Worm (Caenorhabditis elegans): ENCODE measurements around the gene Y51H7BR.4.

The Y51H7BR.4 gene

ce11 chrII:1503663-1504062 lies 25.5 kb upstream of the Y51H7BR.4 start:
- TF ChIP-seq T23F11.4 (GFP tag; optimal IDR thresholded peaks at IDR 0.05) (no peak), elt-2 (tag; optimal IDR thresholded peaks at IDR 0.05) (peak; percentile 82), hlh-30 (tag; optimal IDR thresholded peaks at IDR 0.05; ENCODE audit: insufficient read depth) (no peak), pqm-1 (tag; optimal IDR thresholded peaks at IDR 0.05) (no peak)

DNA sequence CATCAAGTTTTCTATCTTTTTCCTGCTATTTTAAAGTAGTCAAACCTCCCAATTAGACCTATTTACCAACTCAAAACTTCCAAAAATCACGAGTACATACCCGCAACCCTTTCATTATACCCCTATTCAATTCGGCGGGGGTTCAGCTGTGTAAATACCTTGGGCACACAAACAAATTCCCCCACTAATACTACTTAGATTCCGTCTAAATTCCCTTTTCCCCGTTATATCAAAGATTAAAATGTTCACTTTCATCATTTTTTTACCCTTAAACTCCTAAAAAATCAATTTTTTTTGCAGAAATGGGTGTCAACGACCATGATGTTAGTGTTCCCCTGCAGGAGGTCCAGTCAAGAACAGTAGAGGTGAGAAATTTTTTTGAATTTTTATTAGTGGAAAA lies 24.9 kb upstream of the Y51H7BR.4 start, which contains the start of gene fdgt-1:
Gene fdgt-1 (plus strand): TSS at position 301 of the 400 bp plus-strand sequence.
- TF ChIP-seq nhr-232 (tag; optimal IDR thresholded peaks at IDR 0.05) (no peak), Y22D7AL.16 (tag; optimal IDR thresholded peaks at IDR 0.05) (no peak), hlh-8 (tag; optimal IDR thresholded peaks at IDR 0.05) (no peak)

DNA sequence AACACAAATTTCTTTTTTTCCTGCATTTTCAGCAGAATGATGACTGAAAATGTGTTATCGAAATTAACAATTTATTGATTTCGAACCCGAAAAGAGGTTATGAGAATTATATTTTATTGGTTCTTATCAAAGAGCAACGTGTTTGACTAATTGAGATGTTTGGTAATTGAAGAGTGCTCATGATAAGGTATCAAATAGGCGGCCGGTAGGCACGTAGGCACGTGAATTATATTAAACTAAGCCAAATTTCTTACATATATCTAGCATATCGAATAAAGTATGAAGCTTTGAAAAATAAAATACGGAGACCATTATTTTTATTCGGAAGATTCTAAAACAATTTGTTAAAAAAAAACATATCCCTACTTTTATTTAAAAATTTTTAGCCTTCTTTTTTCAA lies 11.8 kb upstream of the Y51H7BR.4 start, which contains the start of gene math-45:
Gene math-45 (minus strand): TSS at position 101 of the 400 bp plus-strand sequence.
- TF ChIP-seq hlh-8 (tag; optimal IDR thresholded peaks at IDR 0.05): no peak
- no peak for TF ChIP-seq tbx-7 (tag; optimal IDR thresholded peaks at IDR 0.05)
- no peak for TF ChIP-seq sdc-2 (tag; optimal IDR thresholded peaks at IDR 0.05)
- TF ChIP-seq sox-2 (GFP tag; IDR thresholded peaks at IDR 0.05): no peak
- TF ChIP-seq che-1 (tag; optimal IDR thresholded peaks at IDR 0.05): no peak
- TF ChIP-seq npax-4 (tag; optimal IDR thresholded peaks at IDR 0.05): no peak
- TF ChIP-seq madf-2 (tag; optimal IDR thresholded peaks at IDR 0.05): no peak

ce11 chrII:1518914-1519313 lies 10.2 kb upstream of the Y51H7BR.4 start, which contains the start of gene Y51H7BR.8:
Gene Y51H7BR.8, plus strand, starts transcription at chrII:1519214.
- TF ChIP-seq ceh-48 (tag; optimal IDR thresholded peaks at IDR 0.05): no peak
- TF ChIP-seq ceh-14 (tag; optimal IDR thresholded peaks at IDR 0.05): no peak
- TF ChIP-seq ceh-30 (tag; optimal IDR thresholded peaks at IDR 0.05): no peak
- TF ChIP-seq dmd-4 (tag; optimal IDR thresholded peaks at IDR 0.05; ENCODE audit: borderline replicate concordance): no peak
- no peak for TF ChIP-seq ceh-24 (tag; optimal IDR thresholded peaks at IDR 0.05)
- no peak for TF ChIP-seq ceh-19 (GFP tag; optimal IDR thresholded peaks at IDR 0.05)
- TF ChIP-seq sox-2 (GFP tag; IDR thresholded peaks at IDR 0.05): no peak
- TF ChIP-seq ceh-2 (tag; optimal IDR thresholded peaks at IDR 0.05): no peak

DNA sequence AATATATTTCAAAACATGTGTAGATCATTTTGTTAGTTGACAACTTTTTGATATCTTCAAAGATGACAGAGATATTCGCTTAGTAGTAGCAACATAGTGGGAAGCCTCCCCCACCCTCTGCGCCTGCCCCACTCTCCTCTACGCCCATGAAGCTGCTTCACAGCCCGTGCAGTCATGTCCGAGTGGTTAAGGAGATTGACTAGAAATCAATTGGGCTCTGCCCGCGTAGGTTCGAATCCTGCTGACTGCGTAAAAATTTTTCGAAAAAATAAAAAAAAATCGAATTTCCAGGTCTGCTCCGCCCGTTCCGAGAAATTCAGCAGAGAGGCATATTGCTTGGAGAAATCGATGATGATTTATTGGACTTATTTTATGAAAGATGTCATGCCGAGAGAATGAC lies 9.3 kb upstream of the Y51H7BR.4 start:
- TF ChIP-seq C08G9.2 (tag; optimal IDR thresholded peaks at IDR 0.05): no peak
- no peak for TF ChIP-seq pag-3 (tag; optimal IDR thresholded peaks at IDR 0.05; ENCODE audit: borderline replicate concordance)
- TF ChIP-seq ceh-48 (tag; optimal IDR thresholded peaks at IDR 0.05): peak; percentile 43
- TF ChIP-seq ref-2 (tag; optimal IDR thresholded peaks at IDR 0.05): no peak
- TF ChIP-seq syd-9 (tag; optimal IDR thresholded peaks at IDR 0.05): peak; percentile 22
- no peak for TF ChIP-seq sdc-2 (tag; optimal IDR thresholded peaks at IDR 0.05)
- no peak for TF ChIP-seq ceh-34 (tag; optimal IDR thresholded peaks at IDR 0.05)
- TF ChIP-seq ceh-18 (tag; optimal IDR thresholded peaks at IDR 0.05): peak; percentile 15
- peak; percentile 54 for TF ChIP-seq unc-42 (tag; optimal IDR thresholded peaks at IDR 0.05)
- TF ChIP-seq tbx-7 (tag; optimal IDR thresholded peaks at IDR 0.05): no peak

- no peak for TF ChIP-seq npax-4 (tag; optimal IDR thresholded peaks at IDR 0.05)
- no peak for TF ChIP-seq ceh-18 (tag; optimal IDR thresholded peaks at IDR 0.05)
- TF ChIP-seq ceh-34 (tag; optimal IDR thresholded peaks at IDR 0.05): no peak
- TF ChIP-seq gmeb-2 (tag; optimal IDR thresholded peaks at IDR 0.05): no peak
- TF ChIP-seq ceh-45 (GFP tag; IDR thresholded peaks at IDR 0.05): no peak
- TF ChIP-seq Y22D7AL.16 (tag; optimal IDR thresholded peaks at IDR 0.05): no peak
- no peak for TF ChIP-seq odd-2 (tag; optimal IDR thresholded peaks at IDR 0.05)
- no peak for TF ChIP-seq eyg-1 (tag; optimal IDR thresholded peaks at IDR 0.05)
- TF ChIP-seq elt-4 (tag; optimal IDR thresholded peaks at IDR 0.05): no peak
- no peak for TF ChIP-seq ceh-19 (GFP tag; optimal IDR thresholded peaks at IDR 0.05)
- TF ChIP-seq hlh-8 (tag; optimal IDR thresholded peaks at IDR 0.05): no peak
- TF ChIP-seq ttx-3 (tag; optimal IDR thresholded peaks at IDR 0.05): no peak
- no peak for TF ChIP-seq nhr-232 (tag; optimal IDR thresholded peaks at IDR 0.05)
Observed at ce11 chrII:1521956-1522355, 7.2 kb upstream of the Y51H7BR.4 start.
